Worm (Caenorhabditis elegans) whole organism, young adult: Measurements from ENCODE around the gene spp-18.

ENCODE experiments used
- B0035.1 ChIP-seq: sonication (generic microtip); optimal IDR thresholded peaks from 2 replicates; lab custom pipeline; 2016; ENCODE audit warnings: missing genetic modification characterization, mild to moderate bottlenecking, missing compliant biosample characterization, missing genotype, missing genetic modification reagents
- B0261.1 ChIP-seq: sonication (generic microtip); optimal IDR thresholded peaks from 2 replicates; lab custom pipeline; 2016; ENCODE audit warnings: mild to moderate bottlenecking, missing genetic modification characterization, moderate library complexity, missing compliant biosample characterization
- D2030.7 ChIP-seq: fragments of 200-800 bp; sonication (Bioruptor generic); IDR thresholded peaks from 2 replicates; pipeline ENCODE4 v1.3.6; 2022; ENCODE audit warnings: missing genetic modification reagents, missing genetic modification characterization, missing compliant biosample characterization
- F22D6.2 ChIP-seq: sonication (generic microtip); optimal IDR thresholded peaks from 2 replicates; lab custom pipeline; 2016; ENCODE audit warnings: mild to moderate bottlenecking, missing genetic modification characterization, missing compliant biosample characterization
- F37B4.10 ChIP-seq: fragments of 200-800 bp; sonication (Bioruptor generic); IDR thresholded peaks from 2 replicates; pipeline ENCODE4 v1.3.6; 2022; ENCODE audit warnings: missing genetic modification characterization, missing compliant biosample characterization
- F39B2.1 ChIP-seq: fragments of 200-800 bp; sonication (Bioruptor generic); IDR thresholded peaks from 2 replicates; pipeline ENCODE4 v1.3.6; 2022; ENCODE audit warnings: missing genetic modification reagents, missing genetic modification characterization, missing compliant biosample characterization
- F52B5.7 ChIP-seq: sonication (generic microtip); optimal IDR thresholded peaks from 2 replicates; lab custom pipeline; 2016; ENCODE audit warnings: mild to moderate bottlenecking, missing genetic modification characterization, missing compliant biosample characterization
- F57A8.1 ChIP-seq: fragments of 200-800 bp; sonication (Bioruptor generic); optimal IDR thresholded peaks from 2 replicates; lab custom pipeline; 2018; ENCODE audit warnings: mild to moderate bottlenecking, missing genetic modification characterization, moderate library complexity, missing compliant biosample characterization
- F57C9.4 ChIP-seq: sonication (generic microtip); optimal IDR thresholded peaks from 2 replicates; lab custom pipeline; 2017; ENCODE audit warnings: mild to moderate bottlenecking, missing genetic modification characterization, missing compliant biosample characterization
- K12H6.12 ChIP-seq: fragments of 200-800 bp; sonication (Bioruptor generic); optimal IDR thresholded peaks from 2 replicates; lab custom pipeline; 2018; ENCODE audit warnings: mild to moderate bottlenecking, missing genetic modification characterization, missing compliant biosample characterization
- Y53F4B.3 ChIP-seq: fragments of 200-800 bp; sonication (Bioruptor generic); IDR thresholded peaks from 2 replicates; pipeline ENCODE4 v1.3.6; 2022; ENCODE audit warnings: missing genetic modification reagents, missing genetic modification characterization, missing compliant biosample characterization
- Y56A3A.18 ChIP-seq: fragments of 200-800 bp; sonication (Bioruptor generic); IDR thresholded peaks from 2 replicates; pipeline ENCODE4 v1.3.6; 2022; ENCODE audit warnings: missing genetic modification reagents, missing genetic modification characterization, missing compliant biosample characterization
- akir-1 ChIP-seq: fragments of 200-800 bp; sonication (Bioruptor generic); optimal IDR thresholded peaks from 2 replicates; lab custom pipeline; 2018; ENCODE audit warnings: mild to moderate bottlenecking, missing genetic modification characterization, moderate library complexity, missing compliant biosample characterization
- aptf-2 ChIP-seq: fragments of 200-800 bp; sonication (Bioruptor generic); conservative IDR thresholded peaks from 2 replicates; pipeline ENCODE4 v1.3.6; 2022; ENCODE audit warnings: missing genetic modification reagents, missing genetic modification characterization, missing compliant biosample characterization
- atf-7 ChIP-seq: sonication (generic microtip); optimal IDR thresholded peaks from 2 replicates; lab custom pipeline; 2017; ENCODE audit warnings: mild to moderate bottlenecking, missing genetic modification characterization, missing compliant biosample characterization
- cebp-1 ChIP-seq, 2 experiments: fragments of 200-800 bp in 1 of 2; sonication (Bioruptor generic) in 1 of 2; sonication (generic microtip) in 1 of 2; IDR thresholded peaks in 1 of 2; optimal IDR thresholded peaks in 1 of 2; 2 replicates each; pipeline versions ENCODE4 v1.3.6 to Lab custom; 2017 to 2022; ENCODE audit warnings: missing compliant biosample characterization in 2 of 2, missing genetic modification characterization in 2 of 2, mild to moderate bottlenecking in 1 of 2, missing genetic modification reagents in 1 of 2, moderate library complexity in 1 of 2
- dox-1 ChIP-seq: fragments of 200-800 bp; sonication (Bioruptor generic); IDR thresholded peaks from 2 replicates; pipeline ENCODE4 v1.3.6; 2022; ENCODE audit warnings: missing genetic modification reagents, missing genetic modification characterization, missing compliant biosample characterization
- dpff-1 ChIP-seq: sonication (generic microtip); optimal IDR thresholded peaks from 2 replicates; lab custom pipeline; 2017; ENCODE audit warnings: mild to moderate bottlenecking, missing genetic modification characterization, missing compliant biosample characterization
- efl-1 ChIP-seq: fragments of 150-350 bp; optimal IDR thresholded peaks from 2 replicates; lab custom pipeline; 2014; ENCODE audit warnings: missing biosample characterization, missing genetic modification reagents, missing genetic modification characterization
- egl-18 ChIP-seq: fragments of 200-800 bp; sonication (Bioruptor generic); IDR thresholded peaks from 2 replicates; pipeline ENCODE4 v1.3.6; 2022; ENCODE audit warnings: missing genetic modification reagents, missing genetic modification characterization, missing compliant biosample characterization
- egl-44 ChIP-seq: fragments of 200-800 bp; sonication (Bioruptor generic); IDR thresholded peaks from 2 replicates; pipeline ENCODE4 v1.3.6; 2022; ENCODE audit warnings: missing genetic modification reagents, missing genetic modification characterization, missing compliant biosample characterization
- ekl-4 ChIP-seq: fragments of 200-800 bp; sonication (Bioruptor generic); IDR thresholded peaks from 2 replicates; pipeline ENCODE4 v1.3.6; 2022; ENCODE audit warnings: missing genetic modification reagents, missing genetic modification characterization, missing compliant biosample characterization
- ets-4 ChIP-seq: fragments of 200-800 bp; sonication (Bioruptor generic); optimal IDR thresholded peaks from 2 replicates; lab custom pipeline; 2018; ENCODE audit warnings: mild to moderate bottlenecking, missing genetic modification characterization, missing compliant biosample characterization
- gei-17 ChIP-seq: fragments of 200-800 bp; sonication (Bioruptor generic); optimal IDR thresholded peaks from 2 replicates; lab custom pipeline; 2018; ENCODE audit warnings: mild to moderate bottlenecking, missing genetic modification characterization, missing compliant biosample characterization
- hlh-26 ChIP-seq: fragments of 200-800 bp; sonication (Bioruptor generic); conservative IDR thresholded peaks from 2 replicates; pipeline ENCODE4 v1.3.6; 2022; ENCODE audit warnings: missing genetic modification reagents, missing genetic modification characterization, missing compliant biosample characterization
- hmg-1.2 ChIP-seq: fragments of 200-800 bp; sonication (Bioruptor generic); IDR thresholded peaks from 2 replicates; pipeline ENCODE4 v1.3.6; 2022; ENCODE audit warnings: missing genetic modification reagents, missing genetic modification characterization, missing compliant biosample characterization
- hsf-1 ChIP-seq: fragments of 200-800 bp; sonication (Bioruptor generic); IDR thresholded peaks from 2 replicates; pipeline ENCODE4 v1.3.6; 2022; ENCODE audit warnings: missing genetic modification reagents, missing genetic modification characterization, missing compliant biosample characterization
- lag-1 ChIP-seq: fragments of 200-800 bp; sonication (Bioruptor generic); IDR thresholded peaks from 2 replicates; pipeline ENCODE4 v1.3.6; 2022; ENCODE audit warnings: missing genetic modification reagents, missing genetic modification characterization, missing compliant biosample characterization
- lin-26 ChIP-seq: fragments of 200-800 bp; sonication (Bioruptor generic); IDR thresholded peaks from 2 replicates; pipeline ENCODE4 v1.3.6; 2022; ENCODE audit warnings: missing genetic modification reagents, missing genetic modification characterization, missing compliant biosample characterization
- lin-40 ChIP-seq: sonication (generic microtip); optimal IDR thresholded peaks from 2 replicates; lab custom pipeline; 2016; ENCODE audit warnings: missing genetic modification characterization, mild to moderate bottlenecking, missing compliant biosample characterization, missing genotype, missing genetic modification reagents
- lin-54 ChIP-seq: fragments of 200-800 bp; sonication (Bioruptor generic); optimal IDR thresholded peaks from 2 replicates; lab custom pipeline; 2018; ENCODE audit warnings: mild to moderate bottlenecking, missing genetic modification characterization, missing compliant biosample characterization
- lsl-1 ChIP-seq: fragments of 200-800 bp; sonication (Bioruptor generic); optimal IDR thresholded peaks from 2 replicates; lab custom pipeline; 2018; ENCODE audit warnings: mild to moderate bottlenecking, missing genetic modification characterization, moderate library complexity, missing compliant biosample characterization
- madf-3 ChIP-seq: fragments of 200-800 bp; sonication (Bioruptor generic); IDR thresholded peaks from 2 replicates; pipeline ENCODE4 v1.3.6; 2022; ENCODE audit warnings: missing genetic modification reagents, missing genetic modification characterization, missing compliant biosample characterization
- mel-28 ChIP-seq: sonication (generic microtip); optimal IDR thresholded peaks from 2 replicates; lab custom pipeline; 2016; ENCODE audit warnings: borderline replicate concordance, mild to moderate bottlenecking, missing genetic modification characterization, missing compliant biosample characterization
- mes-4 ChIP-seq: sonication (generic microtip); optimal IDR thresholded peaks from 2 replicates; lab custom pipeline; 2016; ENCODE audit warnings: missing genotype, missing genetic modification characterization, missing compliant biosample characterization
- nfyb-1 ChIP-seq: fragments of 200-800 bp; sonication (Bioruptor generic); IDR thresholded peaks from 2 replicates; pipeline ENCODE4 v1.3.6; 2022; ENCODE audit warnings: missing genetic modification reagents, missing genetic modification characterization, missing compliant biosample characterization
- nhr-80 ChIP-seq: sonication (generic microtip); optimal IDR thresholded peaks from 2 replicates; lab custom pipeline; 2016; ENCODE audit warnings: missing genetic modification characterization, missing compliant biosample characterization
- nhr-90 ChIP-seq: sonication (generic microtip); optimal IDR thresholded peaks from 2 replicates; lab custom pipeline; 2016; ENCODE audit warnings: missing genotype, mild to moderate bottlenecking, missing genetic modification characterization, missing compliant biosample characterization
- pha-4 ChIP-seq: fragments of 150-350 bp; sonication (generic microtip); optimal IDR thresholded peaks from 2 replicates; lab custom pipeline; 2014; ENCODE audit warnings: missing biosample characterization, missing genetic modification reagents, missing genetic modification characterization
- repo-1 ChIP-seq: sonication (generic microtip); optimal IDR thresholded peaks from 2 replicates; lab custom pipeline; 2017; ENCODE audit warnings: mild to moderate bottlenecking, missing genetic modification characterization, missing compliant biosample characterization
- rpc-1 ChIP-seq, 2 experiments: fragments of 150-350 bp in 1 of 2; sonication (generic microtip) in 1 of 2; optimal IDR thresholded peaks; 2 replicates each; lab custom pipeline; 2014 to 2018; ENCODE audit warnings: missing biosample characterization in 1 of 2, missing genetic modification characterization in 1 of 2, missing genetic modification reagents in 1 of 2, missing genotype in 1 of 2
- sdz-38 ChIP-seq: sonication (generic microtip); optimal IDR thresholded peaks from 2 replicates; lab custom pipeline; 2016; ENCODE audit warnings: missing genotype, missing genetic modification characterization, missing compliant biosample characterization
- snpc-3.4 ChIP-seq: sonication (generic microtip); optimal IDR thresholded peaks from 2 replicates; lab custom pipeline; 2017; ENCODE audit warnings: missing genetic modification characterization, mild to moderate bottlenecking, missing compliant biosample characterization, antibody characterized with exemption, moderate library complexity, missing genotype, missing genetic modification reagents
- sptf-2 ChIP-seq: fragments of 200-800 bp; sonication (Bioruptor generic); optimal IDR thresholded peaks from 2 replicates; lab custom pipeline; 2018; ENCODE audit warnings: mild to moderate bottlenecking, missing genetic modification characterization, missing compliant biosample characterization
- xnd-1 ChIP-seq: sonication (generic microtip); optimal IDR thresholded peaks from 2 replicates; lab custom pipeline; 2016; ENCODE audit warnings: missing genotype, missing genetic modification reagents, missing genetic modification characterization, missing compliant biosample characterization
- ztf-22 ChIP-seq: fragments of 200-800 bp; sonication (Bioruptor generic); optimal IDR thresholded peaks from 2 replicates; lab custom pipeline; 2018; ENCODE audit warnings: mild to moderate bottlenecking, missing genetic modification characterization, moderate library complexity, missing compliant biosample characterization
- ztf-28 ChIP-seq: fragments of 200-800 bp; sonication (Bioruptor generic); IDR thresholded peaks from 2 replicates; pipeline ENCODE4 v1.3.6; 2022; ENCODE audit warnings: missing genetic modification reagents, missing genetic modification characterization, missing compliant biosample characterization

The spp-18 gene

ce11 chrIV:9563529-9564376, 29.8 kb upstream of the spp-18 start:
- no peak for TF ChIP-seq cebp-1 (GFP tag; IDR thresholded peaks at IDR 0.05; lab: Robert Waterston, UW)
- no peak for TF ChIP-seq cebp-1 (tag; optimal IDR thresholded peaks at IDR 0.05; lab: Kevin White, UChicago)
- TF ChIP-seq nhr-80 (tag; lab: Kevin White, UChicago) = no peak
- TF ChIP-seq dox-1 (GFP tag; lab: Robert Waterston, UW) = no peak
- no peak for TF ChIP-seq F57A8.1
- TF ChIP-seq K12H6.12 (tag; lab: Kevin White, UChicago) = no peak
- no peak for TF ChIP-seq akir-1 (GFP tag; lab: Kevin White, UChicago)
- no peak for TF ChIP-seq ztf-22 (GFP tag; lab: Kevin White, UChicago)
- TF ChIP-seq F57C9.4 (tag; lab: Kevin White, UChicago) = no peak
- TF ChIP-seq aptf-2 (GFP tag; lab: Robert Waterston, UW) = no peak
- TF ChIP-seq atf-7 (tag; lab: Kevin White, UChicago) = peak; percentile 26
- TF ChIP-seq B0261.1 = no peak
- no peak for TF ChIP-seq F37B4.10 (GFP tag; lab: Robert Waterston, UW)
- peak; percentile 54 for TF ChIP-seq lin-40 (tag; lab: Kevin White, UChicago)
- TF ChIP-seq mel-28 (tag; lab: Kevin White, UChicago) = no peak
- TF ChIP-seq ekl-4 = no peak
- no peak for TF ChIP-seq hmg-1.2
- no peak for TF ChIP-seq sdz-38 (tag; lab: Kevin White, UChicago)
- no peak for TF ChIP-seq madf-3 (GFP tag; lab: Robert Waterston, UW)
- TF ChIP-seq efl-1 (GFP tag; lab: Kevin White, UChicago) = no peak
- TF ChIP-seq F39B2.1 = no peak
- no peak for TF ChIP-seq hlh-26 (GFP tag; lab: Robert Waterston, UW)
- TF ChIP-seq rpc-1 (optimal IDR thresholded peaks at IDR 0.05; lab: Kevin White, UChicago) = no peak
- no peak for TF ChIP-seq rpc-1 (tag; optimal IDR thresholded peaks at IDR 0.05; lab: Kevin White, UChicago)
- TF ChIP-seq pha-4 = no peak
- TF ChIP-seq mes-4 (tag; lab: Kevin White, UChicago) = no peak
- no peak for TF ChIP-seq dpff-1 (tag; lab: Kevin White, UChicago)
- TF ChIP-seq snpc-3.4 = no peak
- TF ChIP-seq Y53F4B.3 (GFP tag; lab: Robert Waterston, UW) = no peak
- no peak for TF ChIP-seq lin-54 (GFP tag; lab: Kevin White, UChicago)
- 0 out of 2 replicates have a peak, but pooled peaks have one; percentile 24 for TF ChIP-seq nfyb-1 (GFP tag; lab: Robert Waterston, UW)
- peak; percentile 10 for TF ChIP-seq repo-1 (tag; lab: Kevin White, UChicago)
- peak; percentile 24 for TF ChIP-seq F22D6.2 (tag; lab: Kevin White, UChicago)
- peak; percentile 0 for TF ChIP-seq F52B5.7
- TF ChIP-seq lag-1 = no peak
- no peak for TF ChIP-seq egl-18 (GFP tag; lab: Robert Waterston, UW)
- no peak for TF ChIP-seq hsf-1 (GFP tag; lab: Robert Waterston, UW)
- TF ChIP-seq ztf-28 = peak; percentile 32; the same call in 1 of the 2 replicates
- peak; percentile 18 for TF ChIP-seq nhr-90 (tag; lab: Kevin White, UChicago)
- no peak for TF ChIP-seq B0035.1 (tag; lab: Kevin White, UChicago)
- TF ChIP-seq lsl-1 (GFP tag; lab: Kevin White, UChicago) = no peak
- peak; percentile 10 for TF ChIP-seq ets-4 (GFP tag; lab: Kevin White, UChicago)
- TF ChIP-seq gei-17 (GFP tag; lab: Kevin White, UChicago) = no peak
- peak; percentile 14 for TF ChIP-seq sptf-2 (GFP tag; lab: Kevin White, UChicago)
- TF ChIP-seq xnd-1 (tag; lab: Kevin White, UChicago) = no peak
- TF ChIP-seq Y56A3A.18 (GFP tag; lab: Robert Waterston, UW) = no peak
- TF ChIP-seq lin-26 (GFP tag; lab: Robert Waterston, UW) = peak; percentile 81
- TF ChIP-seq D2030.7 = no peak
- TF ChIP-seq egl-44 (GFP tag; lab: Robert Waterston, UW) = 0 out of 2 replicates have a peak, but pooled peaks have one; percentile 39
